Worm (Caenorhabditis elegans): Measurements from ENCODE around the gene sre-36.

The sre-36 gene

ce11 chrV:16355941-16356340, 43.5 kb upstream of the sre-36 start:
- TF ChIP-seq ttx-3 (tag; optimal IDR thresholded peaks at IDR 0.05) (no peak), dve-1 (tag; optimal IDR thresholded peaks at IDR 0.05) (peak; percentile 37), ceh-14 (tag; optimal IDR thresholded peaks at IDR 0.05) (peak; percentile 58), ceh-45 (GFP tag; IDR thresholded peaks at IDR 0.05) (no peak), rnt-1 (tag; optimal IDR thresholded peaks at IDR 0.05) (peak; percentile 76), hlh-15 (tag; optimal IDR thresholded peaks at IDR 0.05) (no peak), T23F11.4 (GFP tag; optimal IDR thresholded peaks at IDR 0.05) (no peak), ama-1 (optimal IDR thresholded peaks at IDR 0.05) (peak; percentile 30), nhr-11 (tag; optimal IDR thresholded peaks at IDR 0.05) (no peak), ceh-18 (tag; optimal IDR thresholded peaks at IDR 0.05) (peak; percentile 87), hlh-30 (tag; optimal IDR thresholded peaks at IDR 0.05; ENCODE audit: insufficient read depth) (peak; percentile 76), ztf-16 (tag; optimal IDR thresholded peaks at IDR 0.05) (peak; percentile 53), elt-4 (tag; optimal IDR thresholded peaks at IDR 0.05) (no peak), unc-86 (tag; optimal IDR thresholded peaks at IDR 0.05) (no peak), elt-2 (tag; optimal IDR thresholded peaks at IDR 0.05) (peak; percentile 56), pha-4 (tag; optimal IDR thresholded peaks at IDR 0.05) (no peak), nhr-232 (tag; optimal IDR thresholded peaks at IDR 0.05) (no peak), odd-2 (tag; optimal IDR thresholded peaks at IDR 0.05) (no peak), fkh-10 (GFP tag; optimal IDR thresholded peaks at IDR 0.05) (no peak), ceh-2 (tag; optimal IDR thresholded peaks at IDR 0.05) (peak; percentile 62), sox-2 (GFP tag; IDR thresholded peaks at IDR 0.05) (no peak), hlh-13 (GFP tag; optimal IDR thresholded peaks at IDR 0.05) (no peak), hlh-6 (tag; optimal IDR thresholded peaks at IDR 0.05) (no peak), unc-3 (GFP tag; conservative IDR thresholded peaks at IDR 0.05) (no peak), unc-3 (tag; optimal IDR thresholded peaks at IDR 0.05) (no peak), ceh-34 (tag; optimal IDR thresholded peaks at IDR 0.05) (peak; percentile 65), pros-1 (tag; optimal IDR thresholded peaks at IDR 0.05) (peak; percentile 96), ref-2 (tag; optimal IDR thresholded peaks at IDR 0.05) (no peak), lin-11 (tag; optimal IDR thresholded peaks at IDR 0.05) (no peak), zip-5 (tag; optimal IDR thresholded peaks at IDR 0.05) (no peak), ahr-1 (tag; optimal IDR thresholded peaks at IDR 0.05) (no peak), npax-4 (tag; optimal IDR thresholded peaks at IDR 0.05) (no peak), dmd-4 (tag; optimal IDR thresholded peaks at IDR 0.05; ENCODE audit: borderline replicate concordance) (peak; percentile 32), nfya-1 (tag; optimal IDR thresholded peaks at IDR 0.05) (peak; percentile 92), F13H6.1 (tag; optimal IDR thresholded peaks at IDR 0.05) (peak; percentile 63), sox-4 (tag; optimal IDR thresholded peaks at IDR 0.05) (no peak), mec-3 (tag; optimal IDR thresholded peaks at IDR 0.05; ENCODE audit: borderline replicate concordance) (no peak), madf-2 (tag; optimal IDR thresholded peaks at IDR 0.05) (no peak), hlh-8 (tag; optimal IDR thresholded peaks at IDR 0.05) (peak; percentile 32), Y22D7AL.16 (tag; optimal IDR thresholded peaks at IDR 0.05) (no peak), ceh-24 (tag; optimal IDR thresholded peaks at IDR 0.05) (no peak), sdc-2 (tag; optimal IDR thresholded peaks at IDR 0.05) (peak; percentile 49), ceh-9 (tag; optimal IDR thresholded peaks at IDR 0.05) (no peak), ceh-22 (tag; optimal IDR thresholded peaks at IDR 0.05) (peak; percentile 59), pha-2 (tag; optimal IDR thresholded peaks at IDR 0.05) (peak; percentile 50), K02D7.2 (tag; optimal IDR thresholded peaks at IDR 0.05) (no peak), tbx-2 (tag; optimal IDR thresholded peaks at IDR 0.05) (peak; percentile 83), eyg-1 (tag; optimal IDR thresholded peaks at IDR 0.05) (peak; percentile 62), syd-9 (tag; optimal IDR thresholded peaks at IDR 0.05) (no peak), ceh-6 (GFP tag; optimal IDR thresholded peaks at IDR 0.05) (no peak), C38D4.7 (GFP tag; optimal IDR thresholded peaks at IDR 0.05) (no peak), tbx-7 (tag; optimal IDR thresholded peaks at IDR 0.05) (peak; percentile 26), lim-6 (tag; optimal IDR thresholded peaks at IDR 0.05) (peak; percentile 41), pax-1 (tag; optimal IDR thresholded peaks at IDR 0.05) (peak; percentile 1), fax-1 (tag; optimal IDR thresholded peaks at IDR 0.05) (no peak)
